Fruit fly (Drosophila melanogaster): ENCODE measurements around the gene CG43774.
A peak's percentile ranks its signal among the peaks of the same experiment; 100 is the strongest.

CG43774 gene

DNA sequence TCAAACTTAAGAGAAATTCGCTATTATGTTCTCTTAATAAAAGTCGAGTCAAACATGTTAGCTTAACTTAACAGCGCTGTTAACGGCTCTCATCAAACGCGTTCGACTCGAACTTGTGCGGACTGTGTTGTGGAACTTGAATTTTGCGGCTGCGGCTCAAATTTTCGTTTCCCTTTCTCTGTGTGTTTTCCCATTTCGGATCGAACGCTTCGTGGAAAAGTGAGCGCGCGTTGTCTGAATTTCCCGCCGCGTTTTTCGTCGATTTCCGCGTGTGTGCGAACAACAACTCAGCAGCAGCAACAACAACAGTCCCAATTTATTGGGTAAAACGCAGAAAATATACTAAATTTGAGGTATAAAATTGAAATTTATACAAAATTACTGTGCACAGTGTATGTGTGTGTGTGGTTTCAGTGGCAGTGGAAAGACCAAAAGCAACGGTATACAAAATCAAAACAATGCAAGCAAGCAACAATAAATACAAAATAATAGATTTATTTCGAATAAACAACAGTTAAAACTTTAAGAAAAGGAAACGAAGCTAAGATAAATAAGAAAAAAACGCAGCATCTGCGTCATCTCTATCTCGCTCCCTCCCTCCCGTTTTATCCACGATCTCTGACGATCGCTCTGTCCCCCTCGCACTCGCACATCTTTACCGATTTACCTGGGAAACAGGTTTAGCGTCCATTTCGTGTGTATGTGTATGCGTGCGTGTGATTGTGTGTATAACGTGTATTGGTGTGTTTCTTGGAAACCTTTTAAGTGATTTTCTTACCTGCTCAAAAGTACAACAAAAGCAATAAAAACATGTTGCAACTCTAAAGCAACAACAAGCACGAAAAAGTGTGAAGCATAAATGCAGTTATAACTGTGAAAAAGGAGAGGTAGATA lies 23.0 kb downstream of the CG43774 start, which contains the start of gene ed (continued):
- no peak for TF ChIP-seq CG8359 (GFP tag; optimal IDR thresholded peaks at IDR 0.05; ENCODE audit: borderline replicate concordance)
- TF ChIP-seq D19B (GFP tag; optimal IDR thresholded peaks at IDR 0.05), result no peak
- TF ChIP-seq CG13775 (GFP tag; optimal IDR thresholded peaks at IDR 0.05), result peak; percentile 10
- TF ChIP-seq HLH3B (GFP tag; IDR thresholded peaks at IDR 0.05), result no peak
- no peak for TF ChIP-seq pita (GFP tag; optimal IDR thresholded peaks at IDR 0.05)
- no peak for TF ChIP-seq jigr1 (GFP tag; IDR thresholded peaks at IDR 0.05)
- TF ChIP-seq CG4820 (GFP tag; optimal IDR thresholded peaks at IDR 0.05), result no peak
- TF ChIP-seq ATbp (GFP tag; optimal IDR thresholded peaks at IDR 0.05), result no peak
- no peak for TF ChIP-seq CG6813 (GFP tag; optimal IDR thresholded peaks at IDR 0.05)
- TF ChIP-seq Lim3 (GFP tag; IDR thresholded peaks at IDR 0.05), result no peak
- no peak for TF ChIP-seq Eip74EF (GFP tag; optimal IDR thresholded peaks at IDR 0.05)
- no peak for TF ChIP-seq CG13894 (tag; optimal IDR thresholded peaks at IDR 0.05)
- no peak for TF ChIP-seq Atf6 (GFP tag; IDR thresholded peaks at IDR 0.05)
- peak; percentile 89 for TF ChIP-seq sens (GFP tag)
- TF ChIP-seq sc (optimal IDR thresholded peaks at IDR 0.05), result no peak
- TF ChIP-seq sc (GFP tag; optimal IDR thresholded peaks at IDR 0.05), result no peak
- TF ChIP-seq Ptx1 (GFP tag; IDR thresholded peaks at IDR 0.05), result no peak
- no peak for TF ChIP-seq mld (GFP tag; IDR thresholded peaks at IDR 0.05; ENCODE audit: partially characterized antibody)
- TF ChIP-seq CG6272 (GFP tag; IDR thresholded peaks at IDR 0.05), result no peak
- TF ChIP-seq CG10267 (tag; optimal IDR thresholded peaks at IDR 0.05), result no peak
- TF ChIP-seq ham (GFP tag; IDR thresholded peaks at IDR 0.05), result no peak
- no peak for TF ChIP-seq CG8089 (GFP tag; optimal IDR thresholded peaks at IDR 0.05)
- TF ChIP-seq dati (GFP tag; IDR thresholded peaks at IDR 0.05), result no peak
- peak; percentile 0 for TF ChIP-seq nmo (GFP tag; optimal IDR thresholded peaks at IDR 0.05)
- no peak for TF ChIP-seq CG13624 (GFP tag; optimal IDR thresholded peaks at IDR 0.05)
- no peak for TF ChIP-seq Mrtf (GFP tag; IDR thresholded peaks at IDR 0.05)
- TF ChIP-seq CG4617 (GFP tag; optimal IDR thresholded peaks at IDR 0.05; ENCODE audit: borderline replicate concordance), result no peak
- TF ChIP-seq chif (GFP tag; optimal IDR thresholded peaks at IDR 0.05), result peak in 1 of 2 experiments; percentile 6
- no peak for TF ChIP-seq CG2129 (GFP tag; IDR thresholded peaks at IDR 0.05; ENCODE audit: partially characterized antibody)
- TF ChIP-seq knrl (GFP tag; IDR thresholded peaks at IDR 0.05; ENCODE audit: partially characterized antibody), result no peak
- peak; percentile 30; the same call in 1 of the 2 replicates for TF ChIP-seq Adf1 (GFP tag; IDR thresholded peaks at IDR 0.05)
- no peak for TF ChIP-seq sima (GFP tag; optimal IDR thresholded peaks at IDR 0.05)
- TF ChIP-seq trh (GFP tag; optimal IDR thresholded peaks at IDR 0.05), result no peak
- TF ChIP-seq CG2116 (GFP tag; optimal IDR thresholded peaks at IDR 0.05), result no peak
- peak in 1 of 2 experiments; percentile 42 for TF ChIP-seq Trl (optimal IDR thresholded peaks at IDR 0.05)
- TF ChIP-seq Trl (GFP tag; optimal IDR thresholded peaks at IDR 0.05), result no peak
- TF ChIP-seq PHDP (tag; optimal IDR thresholded peaks at IDR 0.05), result peak; percentile 22
- TF ChIP-seq Aef1 (GFP tag; IDR thresholded peaks at IDR 0.05), result no peak
- TF ChIP-seq CG15073 (GFP tag; optimal IDR thresholded peaks at IDR 0.05), result no peak
- TF ChIP-seq Scr (GFP tag; IDR thresholded peaks at IDR 0.05; ENCODE audit: partially characterized antibody), result no peak
- TF ChIP-seq CG10959 (GFP tag; IDR thresholded peaks at IDR 0.05), result no peak
- no peak for TF ChIP-seq Ravus (GFP tag; IDR thresholded peaks at IDR 0.05)
- TF ChIP-seq Xrp1 (GFP tag; IDR thresholded peaks at IDR 0.05), result no peak
- no peak for TF ChIP-seq ab (GFP tag; optimal IDR thresholded peaks at IDR 0.05)
- TF ChIP-seq Six4 (GFP tag; optimal IDR thresholded peaks at IDR 0.05), result no peak
- no peak for TF ChIP-seq bab2 (GFP tag; optimal IDR thresholded peaks at IDR 0.05)
- TF ChIP-seq CG18011 (GFP tag; optimal IDR thresholded peaks at IDR 0.05), result peak; percentile 30
- no peak for TF ChIP-seq CG4282 (GFP tag; optimal IDR thresholded peaks at IDR 0.05)
- peak; percentile 8 for TF ChIP-seq fd102C (GFP tag; optimal IDR thresholded peaks at IDR 0.05)
- TF ChIP-seq so (GFP tag; IDR thresholded peaks at IDR 0.05), result no peak; the same call in 2 of the 3 replicates
